Worm (Caenorhabditis elegans): ENCODE results near the gene C29E4.17.

The C29E4.17 gene

DNA sequence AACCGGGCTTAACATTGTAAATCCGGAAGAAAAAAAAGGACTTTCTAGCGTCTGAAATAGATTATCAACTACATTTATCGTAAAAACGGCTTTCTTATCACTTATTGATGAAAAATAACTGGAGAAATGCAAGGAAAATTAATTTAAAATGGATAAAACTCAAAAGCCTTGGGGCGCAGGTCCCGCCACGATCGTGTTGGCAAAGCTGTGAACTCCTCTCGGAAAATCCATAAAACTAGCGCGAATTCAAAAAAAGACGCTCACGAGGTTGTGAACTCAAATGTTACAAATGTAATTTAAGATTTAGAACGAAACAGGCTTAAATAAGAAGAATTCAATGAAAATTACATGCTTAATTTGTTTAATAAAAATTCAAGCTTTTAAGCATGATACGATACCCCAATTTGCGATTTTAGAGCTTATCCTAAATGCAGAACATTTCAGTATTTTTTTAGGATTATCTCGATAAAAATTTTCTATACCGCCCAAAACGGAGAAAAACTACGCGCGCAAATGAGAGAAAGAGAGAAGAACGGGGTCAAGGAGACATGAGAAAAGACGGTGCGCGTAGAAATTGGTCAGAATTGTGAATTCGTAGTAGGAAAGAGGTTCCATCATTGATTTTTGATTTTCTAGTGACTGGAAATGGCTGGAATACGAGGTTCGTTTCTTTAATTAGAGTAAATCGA, 29.9 kb downstream of the C29E4.17 start, which contains the start of gene C29E4.15 (continued):
- no peak for TF ChIP-seq sup-37 (GFP tag; optimal IDR thresholded peaks at IDR 0.05)
- peak; percentile 47 for TF ChIP-seq swsn-7 (tag; optimal IDR thresholded peaks at IDR 0.05)
- TF ChIP-seq unc-62 (GFP tag; optimal IDR thresholded peaks at IDR 0.05) = no peak
- TF ChIP-seq ets-5 (GFP tag; IDR thresholded peaks at IDR 0.05) = no peak
- TF ChIP-seq C16A3.4 (tag; optimal IDR thresholded peaks at IDR 0.05) = no peak
- TF ChIP-seq fos-1 (tag; optimal IDR thresholded peaks at IDR 0.05) = no peak
- no peak for TF ChIP-seq ces-1 (GFP tag; optimal IDR thresholded peaks at IDR 0.05)
- peak in 1 of 2 experiments; percentile 24 for TF ChIP-seq mdl-1 (tag; optimal IDR thresholded peaks at IDR 0.05)

DNA sequence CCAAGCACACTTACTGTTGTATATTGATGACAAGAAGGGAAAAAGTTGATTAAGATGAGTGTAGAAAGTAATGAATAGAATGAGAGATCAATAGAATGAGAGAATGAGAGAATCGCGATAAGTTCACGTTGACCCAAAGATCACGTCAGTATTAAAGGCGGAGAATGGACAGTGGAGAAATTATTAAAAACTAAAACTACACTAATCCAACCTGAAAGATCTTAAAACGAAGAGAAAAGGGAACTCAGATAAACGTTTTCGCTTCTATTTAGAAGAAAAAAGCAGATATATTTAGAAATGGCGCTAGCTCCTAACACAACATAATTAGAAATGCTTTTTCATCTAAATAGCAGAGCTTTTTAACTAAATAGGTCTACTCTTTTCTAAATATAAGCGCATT, 30.9 kb downstream of the C29E4.17 start, which contains the start of gene let-754:
Gene let-754 (minus strand): TSS at position 101 of the 400 bp plus-strand sequence.
- no peak for TF ChIP-seq xbp-1 (tag; optimal IDR thresholded peaks at IDR 0.05)
- no peak for TF ChIP-seq sup-37 (GFP tag; optimal IDR thresholded peaks at IDR 0.05)
- no peak for TF ChIP-seq ceh-82 (tag; optimal IDR thresholded peaks at IDR 0.05)
- TF ChIP-seq ceh-63 (GFP tag; optimal IDR thresholded peaks at IDR 0.05) = no peak
- no peak for TF ChIP-seq fkh-10 (GFP tag; optimal IDR thresholded peaks at IDR 0.05)
- no peak for TF ChIP-seq irx-1 (tag; optimal IDR thresholded peaks at IDR 0.05)

DNA sequence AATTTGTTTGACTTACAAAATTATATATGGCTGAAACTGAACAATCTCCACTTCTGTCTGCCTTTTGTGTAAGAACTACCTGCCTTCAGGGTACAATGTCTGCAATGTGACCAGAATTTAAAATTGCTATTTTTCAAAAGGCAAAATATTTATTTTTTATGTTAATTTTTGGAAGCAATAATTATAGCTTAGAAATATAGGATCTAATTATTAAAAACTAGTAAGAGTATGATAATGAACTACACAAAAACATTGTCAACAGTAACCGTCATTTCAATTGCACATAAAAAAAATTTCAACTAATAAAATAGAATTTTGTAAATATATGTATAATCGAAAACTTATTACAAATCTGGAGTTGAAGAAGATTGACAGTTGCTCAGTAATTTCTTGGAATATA, 34.7 kb downstream of the C29E4.17 start, which contains the start of gene C29E4.9:
Gene C29E4.9 (minus strand): TSS at position 101 of the 400 bp plus-strand sequence.
- TF ChIP-seq efl-1 (optimal IDR thresholded peaks at IDR 0.05) = no peak
- TF ChIP-seq efl-1 (GFP tag; optimal IDR thresholded peaks at IDR 0.05 in 1 of 2) = peak in 1 of 2 experiments; percentile 43
- no peak for TF ChIP-seq fos-1 (tag; optimal IDR thresholded peaks at IDR 0.05)

DNA sequence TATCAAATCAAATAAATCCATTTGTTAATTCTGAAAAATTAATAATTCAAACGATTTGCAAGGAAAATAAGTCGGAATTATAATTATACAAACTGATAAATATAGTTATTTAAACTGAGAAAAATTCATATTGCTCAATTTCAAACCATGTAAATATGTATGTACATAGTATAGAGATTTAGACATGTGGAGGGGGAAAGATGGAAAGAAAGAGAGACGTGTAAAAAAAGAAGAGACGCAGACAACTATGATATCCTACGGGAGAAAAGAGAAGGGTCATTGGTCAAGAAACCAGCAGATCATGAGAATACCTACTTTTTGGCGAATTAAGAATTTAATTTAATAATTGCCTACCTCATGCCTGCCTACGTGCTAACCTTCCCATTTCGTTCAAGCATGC, 35.8 kb downstream of the C29E4.17 start, which contains the start of gene C29E4.11:
Gene C29E4.11 (minus strand): TSS at position 30 of the 400 bp plus-strand sequence.
- TF ChIP-seq nhr-71 (tag; optimal IDR thresholded peaks at IDR 0.05) (peak; percentile 31), snu-23 (GFP tag; optimal IDR thresholded peaks at IDR 0.05) (peak; percentile 41), ets-5 (GFP tag; IDR thresholded peaks at IDR 0.05) (no peak), pqm-1 (tag; optimal IDR thresholded peaks at IDR 0.05) (no peak), alr-1 (tag; optimal IDR thresholded peaks at IDR 0.05; ENCODE audit: borderline replicate concordance) (no peak), lin-39 (tag; optimal IDR thresholded peaks at IDR 0.05) (no peak), ces-1 (GFP tag; optimal IDR thresholded peaks at IDR 0.05) (no peak), lin-14 (GFP tag; optimal IDR thresholded peaks at IDR 0.05) (no peak), ama-1 (optimal IDR thresholded peaks at IDR 0.05) (no peak), C16A3.4 (tag; optimal IDR thresholded peaks at IDR 0.05) (no peak), ceh-82 (tag; optimal IDR thresholded peaks at IDR 0.05) (no peak), blmp-1 (tag; optimal IDR thresholded peaks at IDR 0.05) (peak; percentile 2), aha-1 (tag; optimal IDR thresholded peaks at IDR 0.05) (no peak), nhr-90 (tag; optimal IDR thresholded peaks at IDR 0.05; ENCODE audit: poor library complexity) (no peak), lir-3 (tag; optimal IDR thresholded peaks at IDR 0.05; ENCODE audit: poor library complexity) (no peak), nhr-19 (GFP tag; conservative IDR thresholded peaks at IDR 0.05) (no peak), nhr-85 (tag) (no peak), lsy-2 (tag; optimal IDR thresholded peaks at IDR 0.05) (peak; percentile 0 to 34), aly-2 (tag; optimal IDR thresholded peaks at IDR 0.05) (no peak), fkh-4 (tag; optimal IDR thresholded peaks at IDR 0.05; ENCODE audit: borderline replicate concordance) (no peak), nhr-76 (tag; optimal IDR thresholded peaks at IDR 0.05) (no peak), efl-1 (optimal IDR thresholded peaks at IDR 0.05) (peak; percentile 48 to 62), efl-1 (GFP tag; optimal IDR thresholded peaks at IDR 0.05 in 1 of 2) (peak in 1 of 2 experiments; percentile 83), nhr-12 (tag; optimal IDR thresholded peaks at IDR 0.05) (no peak), nhr-84 (tag; optimal IDR thresholded peaks at IDR 0.05) (no peak), sup-37 (GFP tag; optimal IDR thresholded peaks at IDR 0.05) (no peak), tbx-2 (tag; optimal IDR thresholded peaks at IDR 0.05) (no peak), swsn-7 (tag; optimal IDR thresholded peaks at IDR 0.05) (peak; percentile 11), egl-13 (tag; optimal IDR thresholded peaks at IDR 0.05) (no peak), nhr-47 (tag; optimal IDR thresholded peaks at IDR 0.05) (no peak), mep-1 (tag; optimal IDR thresholded peaks at IDR 0.05) (peak; percentile 28), fos-1 (tag; optimal IDR thresholded peaks at IDR 0.05) (no peak), hpl-2 (GFP tag; optimal IDR thresholded peaks at IDR 0.05) (no peak), nhr-28 (tag; optimal IDR thresholded peaks at IDR 0.05) (no peak), rnt-1 (tag; optimal IDR thresholded peaks at IDR 0.05) (no peak), lin-35 (GFP tag; optimal IDR thresholded peaks at IDR 0.05) (peak in 1 of 2 experiments; percentile 13), vab-15 (tag; optimal IDR thresholded peaks at IDR 0.05) (no peak), dsc-1 (tag; optimal IDR thresholded peaks at IDR 0.05) (no peak), nhr-237 (tag; optimal IDR thresholded peaks at IDR 0.05) (no peak)

Measured in whole organism, L1 larva.